Fruit fly (Drosophila melanogaster): ENCODE data around the gene Scsalpha1.
A peak's percentile ranks its signal among the peaks of the same experiment; 100 is the strongest.

The Scsalpha1 gene

dm6 chr3L:3811089-3811488 lies 2.9 kb upstream of the Scsalpha1 start, which contains the start of the genes CG32263 and PIG-B:
Gene CG32263 (minus strand): TSS chr3L:3811114.
Gene PIG-B (plus strand): TSS chr3L:3811263.
- peak; percentile 4 for TF ChIP-seq Myc (optimal IDR thresholded peaks at IDR 0.05)
- no peak for TF ChIP-seq usp (GFP tag; optimal IDR thresholded peaks at IDR 0.05)
- TF ChIP-seq psq (GFP tag; optimal IDR thresholded peaks at IDR 0.05) = peak; percentile 78

- no peak for TF ChIP-seq jim (GFP tag; optimal IDR thresholded peaks at IDR 0.05)
- no peak for TF ChIP-seq Vsx2 (GFP tag; optimal IDR thresholded peaks at IDR 0.05; ENCODE audit: partially characterized antibody)
- no peak for TF ChIP-seq lola (GFP tag; optimal IDR thresholded peaks at IDR 0.05)
- no peak for TF ChIP-seq br (GFP tag; optimal IDR thresholded peaks at IDR 0.05)
- TF ChIP-seq Hnf4 (GFP tag; optimal IDR thresholded peaks at IDR 0.05) = no peak
- TF ChIP-seq Mio (GFP tag; optimal IDR thresholded peaks at IDR 0.05) = no peak
- no peak for TF ChIP-seq pan (optimal IDR thresholded peaks at IDR 0.05)
- no peak for TF ChIP-seq tai (GFP tag; optimal IDR thresholded peaks at IDR 0.05)
- no peak for TF ChIP-seq ey (GFP tag; optimal IDR thresholded peaks at IDR 0.05)
- no peak for TF ChIP-seq Rel (GFP tag; optimal IDR thresholded peaks at IDR 0.05)
- no peak for TF ChIP-seq Rel (tag; optimal IDR thresholded peaks at IDR 0.05)
- TF ChIP-seq CG32264 (GFP tag; optimal IDR thresholded peaks at IDR 0.05) = no peak
- no peak for TF ChIP-seq h (GFP tag; optimal IDR thresholded peaks at IDR 0.05)
- no peak for TF ChIP-seq sage (GFP tag; optimal IDR thresholded peaks at IDR 0.05)
- no peak for TF ChIP-seq Myc (optimal IDR thresholded peaks at IDR 0.05)
These were observed 2.2 kb downstream of the Scsalpha1 start, which contains the start of gene Acp63F for dm6 chr3L:3816254-3816653. Gene Acp63F (minus strand): TSS chr3L:3816354.

DNA sequence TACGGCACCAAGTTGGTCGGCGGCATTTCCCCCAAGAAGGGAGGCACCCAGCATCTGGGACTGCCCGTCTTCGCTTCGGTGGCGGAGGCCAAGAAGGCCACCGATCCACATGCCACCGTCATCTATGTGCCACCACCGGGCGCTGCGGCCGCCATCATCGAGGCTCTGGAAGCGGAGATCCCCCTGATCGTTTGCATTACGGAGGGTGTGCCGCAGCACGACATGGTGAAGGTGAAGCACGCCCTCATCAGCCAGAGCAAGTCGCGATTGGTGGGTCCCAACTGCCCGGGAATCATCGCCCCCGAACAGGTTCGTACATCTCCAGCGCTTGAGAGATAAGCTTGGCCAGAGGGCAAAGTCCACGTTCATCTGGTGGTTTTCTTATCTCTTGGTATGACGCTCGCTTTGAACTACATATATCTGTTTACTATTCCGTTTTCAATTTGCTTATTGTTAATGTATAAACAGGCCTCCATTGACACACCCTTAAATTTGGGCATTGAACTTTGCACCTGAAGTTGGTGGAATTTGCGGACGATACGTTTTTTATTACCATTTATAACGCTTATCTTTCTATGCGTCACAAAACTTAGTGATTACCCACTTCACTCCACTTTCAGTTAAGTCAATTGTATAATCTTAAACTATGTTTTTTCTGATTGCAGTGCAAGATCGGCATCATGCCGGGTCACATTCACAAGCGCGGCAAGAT lies 2.9 kb downstream of the Scsalpha1 start:
- TF ChIP-seq CG9705 (GFP tag; optimal IDR thresholded peaks at IDR 0.05) (no peak), Rel (GFP tag; optimal IDR thresholded peaks at IDR 0.05) (no peak), Rel (tag; optimal IDR thresholded peaks at IDR 0.05) (peak; percentile 93), h (GFP tag; optimal IDR thresholded peaks at IDR 0.05) (peak; percentile 1), brk (GFP tag; optimal IDR thresholded peaks at IDR 0.05) (no peak), Hnf4 (GFP tag; optimal IDR thresholded peaks at IDR 0.05) (peak; percentile 90), Abd-B (GFP tag; optimal IDR thresholded peaks at IDR 0.05) (no peak), jim (GFP tag; optimal IDR thresholded peaks at IDR 0.05) (no peak)

- TF ChIP-seq Rel (GFP tag; optimal IDR thresholded peaks at IDR 0.05) = no peak
- peak; percentile 88 for TF ChIP-seq Rel (tag; optimal IDR thresholded peaks at IDR 0.05)
- peak; percentile 23 for TF ChIP-seq Jra (GFP tag; optimal IDR thresholded peaks at IDR 0.05)
- no peak for TF ChIP-seq N (GFP tag; optimal IDR thresholded peaks at IDR 0.05)
- peak; percentile 36 for TF ChIP-seq brk (GFP tag; optimal IDR thresholded peaks at IDR 0.05)
- TF ChIP-seq psq (GFP tag; optimal IDR thresholded peaks at IDR 0.05) = peak; percentile 15
- no peak for TF ChIP-seq lola (GFP tag; optimal IDR thresholded peaks at IDR 0.05)
- TF ChIP-seq CrebA (GFP tag; optimal IDR thresholded peaks at IDR 0.05; ENCODE audit: borderline replicate concordance) = no peak
- TF ChIP-seq tai (GFP tag; optimal IDR thresholded peaks at IDR 0.05) = peak; percentile 84
- peak; percentile 45 for TF ChIP-seq Hr83 (GFP tag; optimal IDR thresholded peaks at IDR 0.05; ENCODE audit: poor library complexity, severe bottlenecking)
- no peak for TF ChIP-seq usp (GFP tag; optimal IDR thresholded peaks at IDR 0.05)
- TF ChIP-seq Vsx2 (GFP tag; optimal IDR thresholded peaks at IDR 0.05; ENCODE audit: partially characterized antibody) = no peak
- TF ChIP-seq dsf (GFP tag; optimal IDR thresholded peaks at IDR 0.05; ENCODE audit: borderline replicate concordance) = no peak
- no peak for TF ChIP-seq OdsH (GFP tag; optimal IDR thresholded peaks at IDR 0.05)
- TF ChIP-seq HLH106 (tag; optimal IDR thresholded peaks at IDR 0.05) = no peak
- no peak for TF ChIP-seq Dif (GFP tag; optimal IDR thresholded peaks at IDR 0.05; ENCODE audit: partially characterized antibody)
- no peak for TF ChIP-seq dl (GFP tag; optimal IDR thresholded peaks at IDR 0.05; ENCODE audit: insufficient read depth in 1 of 2, partially characterized antibody in 2 of 2)
- TF ChIP-seq Hnf4 (GFP tag; optimal IDR thresholded peaks at IDR 0.05) = no peak
- TF ChIP-seq woc (GFP tag; optimal IDR thresholded peaks at IDR 0.05) = peak; percentile 56
- peak; percentile 46 for TF ChIP-seq sage (GFP tag; optimal IDR thresholded peaks at IDR 0.05)
- TF ChIP-seq sv (GFP tag; optimal IDR thresholded peaks at IDR 0.05) = no peak
- TF ChIP-seq CG32264 (GFP tag; optimal IDR thresholded peaks at IDR 0.05) = no peak
These were observed 4.7 kb downstream of the Scsalpha1 start, which contains the start of gene enc for dm6 chr3L:3818566-3819325. Gene enc (plus strand): TSS chr3L:3818679.

All from whole organism, wandering third instar larva.